ENCODE assay signal across 5 worm cellular contexts in the genomic region with DNA sequence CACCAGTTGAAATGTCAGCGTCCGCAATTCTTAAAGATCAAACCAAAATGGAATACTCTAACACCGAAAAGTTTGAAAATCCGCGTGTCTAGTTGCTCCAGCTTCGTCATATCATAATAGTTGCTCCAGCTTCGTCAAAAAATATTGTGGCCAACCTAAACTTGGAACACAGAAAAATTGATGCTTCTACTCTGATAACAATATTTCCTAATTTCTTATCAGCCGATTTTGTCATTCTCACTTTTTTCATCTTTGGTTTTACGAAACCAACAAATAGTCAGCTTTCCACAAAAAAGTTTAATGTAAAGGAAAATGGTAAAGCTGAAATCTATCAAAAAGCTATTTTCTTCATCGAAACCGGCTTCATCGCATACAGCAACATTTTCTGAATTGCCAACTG.
A peak's percentile ranks its signal among the peaks of the same experiment; 100 is the strongest.
TF ChIP-seq lines count a peak whose summit lies in the region.

A gene (plus strand): TSS at position 34 of the 400 bp plus-strand sequence.

TF ChIP-seq in whole organism, L1 larva, 84 proteins besides CTCF, POLR2A, EP300 and RAD21:
- TF ChIP-seq elt-2 (tag; optimal IDR thresholded peaks at IDR 0.05; lab: Kevin White, UChicago) (peak; percentile 5), nhr-85 (tag; lab: Kevin White, UChicago) (no peak), aly-2 (tag; optimal IDR thresholded peaks at IDR 0.05; lab: Kevin White, UChicago) (no peak), fkh-4 (tag; optimal IDR thresholded peaks at IDR 0.05; lab: Kevin White, UChicago; ENCODE audit: borderline replicate concordance) (no peak), sptf-1 (tag; optimal IDR thresholded peaks at IDR 0.05; lab: Kevin White, UChicago) (no peak), swsn-7 (tag; optimal IDR thresholded peaks at IDR 0.05; lab: Kevin White, UChicago) (no peak), grh-1 (GFP tag; IDR thresholded peaks at IDR 0.05; lab: Robert Waterston, UW) (no peak), unc-98 (GFP tag; IDR thresholded peaks at IDR 0.05; lab: Robert Waterston, UW) (no peak), nhr-90 (tag; optimal IDR thresholded peaks at IDR 0.05; lab: Kevin White, UChicago; ENCODE audit: poor library complexity) (no peak), blmp-1 (tag; optimal IDR thresholded peaks at IDR 0.05; lab: Kevin White, UChicago) (no peak), aha-1 (tag; optimal IDR thresholded peaks at IDR 0.05; lab: Kevin White, UChicago) (no peak), ceh-63 (GFP tag; optimal IDR thresholded peaks at IDR 0.05; lab: Kevin White, UChicago) (no peak), nhr-77 (tag; optimal IDR thresholded peaks at IDR 0.05; lab: Kevin White, UChicago) (no peak), efl-1 (optimal IDR thresholded peaks at IDR 0.05; lab: Kevin White, UChicago) (no peak), efl-1 (GFP tag; optimal IDR thresholded peaks at IDR 0.05 in 1 of 2; lab: Kevin White, UChicago) (peak in 1 of 2 experiments; percentile 83), jun-1 (tag; optimal IDR thresholded peaks at IDR 0.05; lab: Kevin White, UChicago) (no peak)

TF ChIP-seq in whole organism, L2 larva, 48 proteins besides CTCF, POLR2A, EP300 and RAD21:
- TF ChIP-seq sem-4 (tag; optimal IDR thresholded peaks at IDR 0.05; lab: Kevin White, UChicago) (no peak), fos-1 (tag; optimal IDR thresholded peaks at IDR 0.05; lab: Kevin White, UChicago) (peak; percentile 67)

TF ChIP-seq in whole organism, L3 larva, 47 proteins besides CTCF, POLR2A, EP300 and RAD21:
- TF ChIP-seq nhr-11 (tag; optimal IDR thresholded peaks at IDR 0.05; lab: Kevin White, UChicago) (no peak), elt-2 (tag; optimal IDR thresholded peaks at IDR 0.05; lab: Kevin White, UChicago) (peak; percentile 54)

TF ChIP-seq in whole organism, L4 larva, 104 proteins besides CTCF, POLR2A, EP300 and RAD21:
- no peak for TF ChIP-seq ceh-32 (tag; optimal IDR thresholded peaks at IDR 0.05; lab: Kevin White, UChicago; ENCODE audit: poor library complexity)
- no peak for TF ChIP-seq mep-1 (tag; optimal IDR thresholded peaks at IDR 0.05; lab: Kevin White, UChicago)
- TF ChIP-seq ztf-7 (tag; optimal IDR thresholded peaks at IDR 0.05; lab: Kevin White, UChicago) = no peak
- peak; percentile 33; the same call in 1 of the 2 replicates for TF ChIP-seq dmd-6 (GFP tag; IDR thresholded peaks at IDR 0.05; lab: Robert Waterston, UW)
- peak; percentile 9 for TF ChIP-seq pqm-1 (tag; optimal IDR thresholded peaks at IDR 0.05; lab: Kevin White, UChicago)
- peak; percentile 2 for TF ChIP-seq dve-1 (tag; optimal IDR thresholded peaks at IDR 0.05; lab: Kevin White, UChicago; ENCODE audit: insufficient read depth)
- peak; percentile 10 for TF ChIP-seq nhr-28 (tag; optimal IDR thresholded peaks at IDR 0.05; lab: Kevin White, UChicago)

TF ChIP-seq in whole organism, young adult, 124 proteins besides CTCF, POLR2A, EP300 and RAD21:
- TF ChIP-seq nhr-80 (tag; optimal IDR thresholded peaks at IDR 0.05; lab: Kevin White, UChicago) (peak; percentile 50), nfya-2 (GFP tag; IDR thresholded peaks at IDR 0.05; lab: Robert Waterston, UW) (no peak)
